3 worm cellular contexts compared by ENCODE assay signal in genomic region chrIII:5308278-5308677, ce11.
TF ChIP-seq lines count a peak whose summit lies in the region.

Gene mog-3, plus strand, starts transcription at chrIII:5308596.

TF ChIP-seq in whole organism, L4 larva, 104 proteins besides CTCF, POLR2A, EP300 and RAD21 (continued from another document and continues in another):
- TF ChIP-seq gei-8 (GFP tag; optimal IDR thresholded peaks at IDR 0.05; lab: Kevin White, UChicago) (no peak), jun-1 (tag; optimal IDR thresholded peaks at IDR 0.05; lab: Kevin White, UChicago) (no peak), Y105C5A.15 (GFP tag; IDR thresholded peaks at IDR 0.05; lab: Robert Waterston, UW) (no peak), unc-62 (GFP tag; optimal IDR thresholded peaks at IDR 0.05 in 1 of 2; lab: Kevin White, UChicago) (no peak), unc-62 (tag; optimal IDR thresholded peaks at IDR 0.05; lab: Kevin White, UChicago) (no peak), daf-8 (GFP tag; IDR thresholded peaks at IDR 0.05; lab: Robert Waterston, UW) (no peak), F44E2.7 (GFP tag; IDR thresholded peaks at IDR 0.05; lab: Robert Waterston, UW) (no peak), T20F7.1 (GFP tag; optimal IDR thresholded peaks at IDR 0.05; lab: Kevin White, UChicago) (no peak), zag-1 (tag; optimal IDR thresholded peaks at IDR 0.05; lab: Kevin White, UChicago) (no peak), madf-9 (GFP tag; conservative IDR thresholded peaks at IDR 0.05; lab: Robert Waterston, UW) (peak; percentile 53; the same call in 1 of the 2 replicates), zfp-2 (tag; optimal IDR thresholded peaks at IDR 0.05; lab: Kevin White, UChicago) (no peak), zfp-3 (GFP tag; conservative IDR thresholded peaks at IDR 0.05; lab: Robert Waterston, UW) (no peak), unc-39 (tag; optimal IDR thresholded peaks at IDR 0.05; lab: Kevin White, UChicago) (no peak), F10B5.3 (tag; optimal IDR thresholded peaks at IDR 0.05; lab: Kevin White, UChicago) (no peak), daf-19 (GFP tag; conservative IDR thresholded peaks at IDR 0.05; lab: Robert Waterston, UW) (no peak), fkh-10 (GFP tag; optimal IDR thresholded peaks at IDR 0.05; lab: Kevin White, UChicago) (peak; percentile 22), lin-39 (tag; optimal IDR thresholded peaks at IDR 0.05; lab: Kevin White, UChicago) (no peak), ZK546.5 (tag; optimal IDR thresholded peaks at IDR 0.05; lab: Kevin White, UChicago) (no peak), D1046.2 (GFP tag; IDR thresholded peaks at IDR 0.05; lab: Robert Waterston, UW) (no peak), hif-1 (tag; optimal IDR thresholded peaks at IDR 0.05; lab: Kevin White, UChicago) (peak in 1 of 2 experiments; percentile 87), mxl-2 (GFP tag; conservative IDR thresholded peaks at IDR 0.05; lab: Robert Waterston, UW) (no peak), ama-1 (optimal IDR thresholded peaks at IDR 0.05; lab: Kevin White, UChicago) (peak; percentile 65), zip-2 (tag; optimal IDR thresholded peaks at IDR 0.05; lab: Kevin White, UChicago) (no peak), dpl-1 (GFP tag; optimal IDR thresholded peaks at IDR 0.05; lab: Kevin White, UChicago) (peak; percentile 91), mep-1 (tag; optimal IDR thresholded peaks at IDR 0.05; lab: Kevin White, UChicago) (peak; percentile 41), nhr-41 (GFP tag; IDR thresholded peaks at IDR 0.05; lab: Robert Waterston, UW) (no peak), lin-38 (GFP tag; IDR thresholded peaks at IDR 0.05; lab: Robert Waterston, UW) (peak; percentile 65), snpc-1.2 (GFP tag; IDR thresholded peaks at IDR 0.05; lab: Robert Waterston, UW) (no peak), ceh-28 (tag; optimal IDR thresholded peaks at IDR 0.05; lab: Kevin White, UChicago) (peak; percentile 20), fos-1 (tag; optimal IDR thresholded peaks at IDR 0.05; lab: Kevin White, UChicago) (no peak), lin-29 (GFP tag; IDR thresholded peaks at IDR 0.05; lab: Robert Waterston, UW) (no peak), lin-13 (GFP tag; optimal IDR thresholded peaks at IDR 0.05; lab: Kevin White, UChicago) (no peak), dmd-6 (GFP tag; IDR thresholded peaks at IDR 0.05; lab: Robert Waterston, UW) (no peak), hlh-30 (tag; optimal IDR thresholded peaks at IDR 0.05; lab: Kevin White, UChicago; ENCODE audit: insufficient read depth) (peak; percentile 52), nhr-6 (tag; optimal IDR thresholded peaks at IDR 0.05; lab: Kevin White, UChicago) (peak; percentile 37), hlh-11 (tag; optimal IDR thresholded peaks at IDR 0.05; lab: Kevin White, UChicago) (peak; percentile 16), dve-1 (tag; optimal IDR thresholded peaks at IDR 0.05; lab: Kevin White, UChicago; ENCODE audit: insufficient read depth) (peak; percentile 42), set-16 (GFP tag; IDR thresholded peaks at IDR 0.05; lab: Robert Waterston, UW) (no peak), ztf-7 (tag; optimal IDR thresholded peaks at IDR 0.05; lab: Kevin White, UChicago) (no peak), cey-2 (tag; optimal IDR thresholded peaks at IDR 0.05; lab: Kevin White, UChicago; ENCODE audit: borderline replicate concordance, insufficient read depth) (no peak), saeg-2 (GFP tag; IDR thresholded peaks at IDR 0.05; lab: Robert Waterston, UW) (no peak), dmd-8 (GFP tag; IDR thresholded peaks at IDR 0.05; lab: Robert Waterston, UW) (no peak), lin-1 (GFP tag; IDR thresholded peaks at IDR 0.05; lab: Robert Waterston, UW) (no peak), ctbp-1 (GFP tag; IDR thresholded peaks at IDR 0.05; lab: Robert Waterston, UW) (no peak), rbr-2 (tag; optimal IDR thresholded peaks at IDR 0.05; lab: Kevin White, UChicago) (peak; percentile 10), ceh-82 (tag; optimal IDR thresholded peaks at IDR 0.05; lab: Kevin White, UChicago) (no peak)

TF ChIP-seq in whole organism, late embryonic, 69 proteins besides CTCF, POLR2A, EP300 and RAD21 (continued from another document):
- TF ChIP-seq fkh-10 (GFP tag; optimal IDR thresholded peaks at IDR 0.05; lab: Kevin White, UChicago) (no peak), pros-1 (tag; optimal IDR thresholded peaks at IDR 0.05; lab: Kevin White, UChicago) (no peak), pqm-1 (tag; optimal IDR thresholded peaks at IDR 0.05; lab: Kevin White, UChicago) (peak; percentile 50), pag-3 (tag; optimal IDR thresholded peaks at IDR 0.05; lab: Kevin White, UChicago; ENCODE audit: borderline replicate concordance) (no peak), ceh-6 (GFP tag; optimal IDR thresholded peaks at IDR 0.05; lab: Kevin White, UChicago) (no peak), ceh-30 (tag; optimal IDR thresholded peaks at IDR 0.05; lab: Kevin White, UChicago) (no peak), hlh-13 (GFP tag; optimal IDR thresholded peaks at IDR 0.05; lab: Kevin White, UChicago) (peak; percentile 32), sdc-2 (tag; optimal IDR thresholded peaks at IDR 0.05; lab: Kevin White, UChicago) (no peak), ceh-14 (tag; optimal IDR thresholded peaks at IDR 0.05; lab: Kevin White, UChicago) (peak; percentile 72), ceh-22 (tag; optimal IDR thresholded peaks at IDR 0.05; lab: Kevin White, UChicago) (no peak), unc-42 (tag; optimal IDR thresholded peaks at IDR 0.05; lab: Kevin White, UChicago) (peak; percentile 57), K02D7.2 (tag; optimal IDR thresholded peaks at IDR 0.05; lab: Kevin White, UChicago) (no peak), nhr-232 (tag; optimal IDR thresholded peaks at IDR 0.05; lab: Kevin White, UChicago) (no peak), pat-9 (tag; optimal IDR thresholded peaks at IDR 0.05; lab: Kevin White, UChicago) (no peak), unc-86 (tag; optimal IDR thresholded peaks at IDR 0.05; lab: Kevin White, UChicago) (peak; percentile 17), che-1 (tag; optimal IDR thresholded peaks at IDR 0.05; lab: Kevin White, UChicago) (no peak), gmeb-2 (tag; optimal IDR thresholded peaks at IDR 0.05; lab: Kevin White, UChicago) (peak; percentile 9), ama-1 (optimal IDR thresholded peaks at IDR 0.05; lab: Kevin White, UChicago) (no peak), ceh-18 (tag; optimal IDR thresholded peaks at IDR 0.05; lab: Kevin White, UChicago) (peak; percentile 7), fkh-6 (tag; optimal IDR thresholded peaks at IDR 0.05; lab: Kevin White, UChicago) (peak; percentile 69), sox-4 (tag; optimal IDR thresholded peaks at IDR 0.05; lab: Kevin White, UChicago) (no peak), Y22D7AL.16 (tag; optimal IDR thresholded peaks at IDR 0.05; lab: Kevin White, UChicago) (no peak), madf-2 (tag; optimal IDR thresholded peaks at IDR 0.05; lab: Kevin White, UChicago) (peak; percentile 26), eyg-1 (tag; optimal IDR thresholded peaks at IDR 0.05; lab: Kevin White, UChicago) (no peak), lin-11 (tag; optimal IDR thresholded peaks at IDR 0.05; lab: Kevin White, UChicago) (no peak), odd-2 (tag; optimal IDR thresholded peaks at IDR 0.05; lab: Kevin White, UChicago) (no peak), ztf-16 (tag; optimal IDR thresholded peaks at IDR 0.05; lab: Kevin White, UChicago) (peak; percentile 30), ceh-2 (tag; optimal IDR thresholded peaks at IDR 0.05; lab: Kevin White, UChicago) (peak; percentile 92), hlh-15 (tag; optimal IDR thresholded peaks at IDR 0.05; lab: Kevin White, UChicago) (no peak), zip-5 (tag; optimal IDR thresholded peaks at IDR 0.05; lab: Kevin White, UChicago) (peak; percentile 83), nfya-1 (tag; optimal IDR thresholded peaks at IDR 0.05; lab: Kevin White, UChicago) (peak; percentile 51), ceh-45 (GFP tag; IDR thresholded peaks at IDR 0.05; lab: Robert Waterston, UW) (no peak), ceh-24 (tag; optimal IDR thresholded peaks at IDR 0.05; lab: Kevin White, UChicago) (no peak), elt-4 (tag; optimal IDR thresholded peaks at IDR 0.05; lab: Kevin White, UChicago) (no peak), ceh-48 (tag; optimal IDR thresholded peaks at IDR 0.05; lab: Kevin White, UChicago) (peak; percentile 98), T23F11.4 (GFP tag; optimal IDR thresholded peaks at IDR 0.05; lab: Kevin White, UChicago) (no peak), ceh-19 (GFP tag; optimal IDR thresholded peaks at IDR 0.05; lab: Kevin White, UChicago) (no peak), C38D4.7 (GFP tag; optimal IDR thresholded peaks at IDR 0.05; lab: Kevin White, UChicago) (no peak), fax-1 (tag; optimal IDR thresholded peaks at IDR 0.05; lab: Kevin White, UChicago) (peak; percentile 68), tbx-7 (tag; optimal IDR thresholded peaks at IDR 0.05; lab: Kevin White, UChicago) (peak; percentile 89), ceh-34 (tag; optimal IDR thresholded peaks at IDR 0.05; lab: Kevin White, UChicago) (peak; percentile 33), unc-55 (GFP tag; optimal IDR thresholded peaks at IDR 0.05; lab: Kevin White, UChicago) (no peak), C08G9.2 (tag; optimal IDR thresholded peaks at IDR 0.05; lab: Kevin White, UChicago) (peak; percentile 97), rnt-1 (tag; optimal IDR thresholded peaks at IDR 0.05; lab: Kevin White, UChicago) (peak; percentile 87)

TF ChIP-seq in whole organism, mixed stage, embryonic, 35 proteins besides CTCF, POLR2A, EP300 and RAD21 (continued from another document):
- no peak for TF ChIP-seq nhr-12 (tag; optimal IDR thresholded peaks at IDR 0.05; lab: Kevin White, UChicago)
- TF ChIP-seq unc-120 (tag; optimal IDR thresholded peaks at IDR 0.05; lab: Kevin White, UChicago; ENCODE audit: poor library complexity, severe bottlenecking) = peak; percentile 34
- TF ChIP-seq mep-1 (tag; optimal IDR thresholded peaks at IDR 0.05; lab: Kevin White, UChicago) = peak; percentile 73
- TF ChIP-seq M03D4.4 (tag; optimal IDR thresholded peaks at IDR 0.05; lab: Kevin White, UChicago) = no peak
